Fruit fly (Drosophila melanogaster): ENCODE data around the gene Mco3.

DNA sequence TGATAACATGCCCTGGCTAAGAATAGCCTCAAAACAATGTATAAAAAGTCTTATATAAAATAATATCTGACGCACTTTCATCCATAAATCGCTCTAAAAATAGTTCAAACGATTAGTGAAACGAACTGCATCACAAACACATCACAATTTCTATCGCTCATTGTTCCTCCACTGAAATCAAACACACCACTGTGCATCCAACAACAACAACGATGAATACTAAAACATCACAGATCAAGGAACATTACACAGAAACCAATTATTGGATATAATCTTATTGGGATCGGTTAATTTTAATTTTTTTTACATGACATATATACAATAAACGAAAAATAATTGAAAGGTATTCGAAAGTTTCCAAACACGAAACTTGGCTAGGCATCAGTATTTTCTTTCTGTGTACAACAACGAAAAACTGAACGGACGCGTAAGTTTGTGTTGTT lies 17.9 kb upstream of the Mco3 start:
- TF ChIP-seq Clk (GFP tag; optimal IDR thresholded peaks at IDR 0.05) (no peak), kay (GFP tag; ENCODE audit: borderline replicate concordance) (peak; percentile 54), Hr96 (GFP tag; optimal IDR thresholded peaks at IDR 0.05) (no peak), CG1620 (GFP tag; optimal IDR thresholded peaks at IDR 0.05) (no peak), CG11617 (GFP tag; optimal IDR thresholded peaks at IDR 0.05) (no peak), CG14711 (tag; optimal IDR thresholded peaks at IDR 0.05) (peak; percentile 37), cic (GFP tag; optimal IDR thresholded peaks at IDR 0.05) (no peak), pad (GFP tag; optimal IDR thresholded peaks at IDR 0.05) (no peak), CG7045 (GFP tag; optimal IDR thresholded peaks at IDR 0.05) (no peak), tj (GFP tag; optimal IDR thresholded peaks at IDR 0.05) (no peak), ovo (GFP tag; optimal IDR thresholded peaks at IDR 0.05) (no peak), CG5204 (GFP tag; optimal IDR thresholded peaks at IDR 0.05) (no peak)
